Worm (Caenorhabditis elegans) whole organism, L4 larva: ENCODE data around the gene otpl-3.

Experiments
- F10B5.3 ChIP-seq: sonication (generic microtip); optimal IDR thresholded peaks from 2 replicates; lab custom pipeline; 2016; ENCODE audit warnings: mild to moderate bottlenecking, missing genetic modification characterization, missing compliant biosample characterization
- F44E2.7 ChIP-seq: fragments of 200-800 bp; sonication (Bioruptor generic); IDR thresholded peaks from 2 replicates; pipeline ENCODE4 v2.1.2; 2022; ENCODE audit warnings: missing genetic modification characterization, missing compliant biosample characterization
- T20F7.1 ChIP-seq: fragments of 200-800 bp; sonication (Bioruptor generic); optimal IDR thresholded peaks from 2 replicates; lab custom pipeline; 2018; ENCODE audit warnings: mild to moderate bottlenecking, missing genetic modification characterization, missing compliant biosample characterization
- ceh-82 ChIP-seq: sonication (generic microtip); optimal IDR thresholded peaks from 2 replicates; lab custom pipeline; 2017; ENCODE audit warnings: missing biosample characterization, missing genetic modification characterization
- cey-2 ChIP-seq: sonication (generic microtip); optimal IDR thresholded peaks from 3 replicates; lab custom pipeline; 2017; ENCODE audit warnings: missing genetic modification characterization, mild to moderate bottlenecking, missing compliant biosample characterization, antibody characterized with exemption, borderline replicate concordance; ENCODE audit not compliant: insufficient read depth
- daf-12 ChIP-seq: fragments of 150-350 bp; optimal IDR thresholded peaks from 2 replicates; lab custom pipeline; 2014; ENCODE audit warnings: missing biosample characterization, missing genetic modification reagents, missing genetic modification characterization
- fos-1 ChIP-seq: fragments of 150-350 bp; optimal IDR thresholded peaks from 2 replicates; lab custom pipeline; 2014; ENCODE audit warnings: missing biosample characterization, missing genetic modification characterization
- gei-8 ChIP-seq: fragments of 200-800 bp; sonication (Bioruptor generic); optimal IDR thresholded peaks from 2 replicates; lab custom pipeline; 2018; ENCODE audit warnings: mild to moderate bottlenecking, missing genetic modification characterization, missing compliant biosample characterization
- jun-1 ChIP-seq: fragments of 150-350 bp; optimal IDR thresholded peaks from 2 replicates; lab custom pipeline; 2014; ENCODE audit warnings: missing biosample characterization, missing genetic modification reagents, missing genetic modification characterization
- lin-1 ChIP-seq: fragments of 200-800 bp; sonication (Bioruptor generic); IDR thresholded peaks from 2 replicates; pipeline ENCODE4 v1.3.6; 2022; ENCODE audit warnings: missing genetic modification reagents, missing genetic modification characterization, missing compliant biosample characterization
- lin-15B ChIP-seq: fragments of 150-350 bp; sonication (generic microtip); optimal IDR thresholded peaks from 3 replicates; lab custom pipeline; 2014; ENCODE audit warnings: missing biosample characterization, missing genetic modification characterization
- nhr-10 ChIP-seq: fragments of 150-350 bp; optimal IDR thresholded peaks from 2 replicates; lab custom pipeline; 2014; ENCODE audit warnings: missing biosample characterization, missing genetic modification characterization
- zip-11 ChIP-seq: fragments of 200-800 bp; sonication (Bioruptor generic); IDR thresholded peaks from 2 replicates; pipeline ENCODE4 v1.3.6; 2022; ENCODE audit warnings: missing genetic modification characterization, missing compliant biosample characterization
- ztf-11 ChIP-seq: fragments of 150-350 bp; optimal IDR thresholded peaks from 2 replicates; lab custom pipeline; 2014; ENCODE audit warnings: missing biosample characterization, missing genetic modification characterization

DNA sequence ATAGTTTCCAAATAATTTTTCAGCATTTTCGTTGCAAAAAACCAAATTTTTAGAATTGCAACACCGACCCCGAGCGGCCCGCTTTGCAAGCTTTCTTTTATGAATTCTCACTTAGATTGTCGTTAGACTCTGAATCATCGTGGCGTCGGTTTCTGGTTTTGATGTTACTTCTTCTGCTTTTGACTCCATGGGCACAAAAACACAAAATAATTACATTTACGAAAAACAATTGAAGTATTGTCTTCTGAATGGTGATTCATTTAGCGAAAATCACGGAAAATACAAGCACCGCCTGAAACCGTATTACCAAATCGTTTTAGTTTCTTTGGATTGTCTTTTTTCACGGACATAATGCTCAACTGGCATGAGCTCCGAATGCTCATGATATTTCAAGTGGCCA lies 23.5 kb downstream of the otpl-3 start, which contains the start of gene pes-23:
- no peak for TF ChIP-seq zip-11
- TF ChIP-seq T20F7.1, result no peak
- no peak for TF ChIP-seq lin-1 (GFP tag; lab: Robert Waterston, UW)
- TF ChIP-seq nhr-10 (tag; lab: Kevin White, UChicago), result no peak
- TF ChIP-seq lin-15B (tag; lab: Kevin White, UChicago), result no peak
- no peak for TF ChIP-seq ceh-82 (tag; lab: Kevin White, UChicago)
- TF ChIP-seq ztf-11 (tag; lab: Kevin White, UChicago), result no peak
- TF ChIP-seq cey-2 (tag; lab: Kevin White, UChicago), result no peak
- no peak for TF ChIP-seq gei-8 (GFP tag; lab: Kevin White, UChicago)
- no peak for TF ChIP-seq daf-12
- TF ChIP-seq F44E2.7 (GFP tag; lab: Robert Waterston, UW), result no peak
- no peak for TF ChIP-seq fos-1
- TF ChIP-seq F10B5.3 (tag; lab: Kevin White, UChicago), result no peak
- TF ChIP-seq jun-1 (tag; lab: Kevin White, UChicago), result no peak
